Worm (Caenorhabditis elegans): ENCODE results near the gene rps-2.

Gene rps-2

DNA sequence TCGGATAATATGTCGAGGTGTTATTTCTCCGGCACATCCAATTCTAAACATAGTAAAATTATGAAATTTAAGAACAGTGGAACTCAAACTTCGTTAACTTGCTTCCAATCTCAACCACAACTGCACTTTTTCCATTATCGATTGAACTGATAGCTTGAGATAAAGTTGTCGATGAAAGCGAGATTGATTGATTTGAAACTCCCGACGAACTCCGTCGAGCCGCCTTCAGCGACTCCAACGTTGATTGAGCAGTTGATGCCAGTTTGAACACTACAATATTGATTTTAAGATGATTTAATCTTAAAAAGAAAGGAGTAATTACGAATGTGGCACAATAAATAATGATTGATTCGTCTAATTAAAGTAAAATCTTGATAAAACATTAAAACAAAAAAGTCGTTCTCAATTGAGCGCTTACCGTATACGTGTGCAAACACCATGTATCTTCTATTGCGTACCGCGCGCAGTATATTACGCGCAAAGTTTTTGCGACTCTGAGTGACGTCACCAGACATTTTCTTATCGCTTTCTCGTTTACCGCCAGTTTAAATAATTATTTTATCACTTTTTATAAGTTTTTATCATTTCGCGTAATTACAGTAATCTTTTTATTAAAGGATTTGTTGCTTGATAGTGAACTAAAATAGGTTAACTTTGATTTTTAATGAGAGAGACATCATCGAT is 23.8 kb downstream of the rps-2 start, which contains the start of gene arp-11 (continued):
- TF ChIP-seq ctbp-1 (GFP tag; IDR thresholded peaks at IDR 0.05) (no peak), duxl-1 (tag; optimal IDR thresholded peaks at IDR 0.05; ENCODE audit: poor library complexity) (no peak), Y105C5A.15 (GFP tag; IDR thresholded peaks at IDR 0.05) (no peak), ceh-32 (tag; optimal IDR thresholded peaks at IDR 0.05; ENCODE audit: poor library complexity) (no peak), zfp-3 (GFP tag; conservative IDR thresholded peaks at IDR 0.05) (0 out of 2 replicates have a peak, but pooled peaks have one; percentile 43), mes-2 (tag; optimal IDR thresholded peaks at IDR 0.05; ENCODE audit: poor library complexity, severe bottlenecking) (peak; percentile 80), nhr-48 (tag; optimal IDR thresholded peaks at IDR 0.05) (peak; percentile 25), ztf-7 (tag; optimal IDR thresholded peaks at IDR 0.05) (no peak), T26A8.4 (GFP tag; IDR thresholded peaks at IDR 0.05) (no peak), Y75B8A.6 (GFP tag; IDR thresholded peaks at IDR 0.05) (no peak), D1046.2 (GFP tag; IDR thresholded peaks at IDR 0.05) (no peak), fos-1 (tag; optimal IDR thresholded peaks at IDR 0.05) (no peak), zip-2 (tag; optimal IDR thresholded peaks at IDR 0.05) (no peak), dmd-6 (GFP tag; IDR thresholded peaks at IDR 0.05) (peak; percentile 73), lsy-2 (tag; optimal IDR thresholded peaks at IDR 0.05) (peak; percentile 75 to 98), nhr-237 (tag; optimal IDR thresholded peaks at IDR 0.05) (no peak), nhr-11 (tag; optimal IDR thresholded peaks at IDR 0.05) (peak; percentile 19), nhr-41 (GFP tag; IDR thresholded peaks at IDR 0.05) (no peak), attf-4 (tag; optimal IDR thresholded peaks at IDR 0.05) (no peak), hlh-11 (tag; optimal IDR thresholded peaks at IDR 0.05) (peak; percentile 74), T20F7.1 (GFP tag; optimal IDR thresholded peaks at IDR 0.05) (peak; percentile 67), egl-43 (GFP tag; IDR thresholded peaks at IDR 0.05) (no peak), set-16 (GFP tag; IDR thresholded peaks at IDR 0.05) (no peak), nhr-111 (GFP tag; optimal IDR thresholded peaks at IDR 0.05) (no peak), hmg-1.1 (GFP tag; IDR thresholded peaks at IDR 0.05) (peak; percentile 61), tag-97 (GFP tag; IDR thresholded peaks at IDR 0.05) (no peak), spr-1 (tag; optimal IDR thresholded peaks at IDR 0.05) (no peak), unc-130 (GFP tag; optimal IDR thresholded peaks at IDR 0.05) (no peak), lin-1 (GFP tag; IDR thresholded peaks at IDR 0.05) (0 out of 2 replicates have a peak, but pooled peaks have one; percentile 33), F44E2.7 (GFP tag; IDR thresholded peaks at IDR 0.05) (no peak), egl-27 (tag; optimal IDR thresholded peaks at IDR 0.05) (no peak), hif-1 (tag; optimal IDR thresholded peaks at IDR 0.05) (peak in 1 of 2 experiments; percentile 27), sdz-12 (GFP tag; optimal IDR thresholded peaks at IDR 0.05) (no peak), nhr-25 (tag; optimal IDR thresholded peaks at IDR 0.05; ENCODE audit: borderline replicate concordance, insufficient read depth) (no peak), ceh-82 (tag; optimal IDR thresholded peaks at IDR 0.05) (no peak), lin-38 (GFP tag; IDR thresholded peaks at IDR 0.05) (peak; percentile 60), R02D3.7 (tag; optimal IDR thresholded peaks at IDR 0.05) (no peak), fkh-10 (GFP tag; optimal IDR thresholded peaks at IDR 0.05) (peak; percentile 8), nhr-77 (tag; optimal IDR thresholded peaks at IDR 0.05) (peak; percentile 67), F37D6.2 (tag; optimal IDR thresholded peaks at IDR 0.05) (no peak), saeg-2 (GFP tag; IDR thresholded peaks at IDR 0.05) (no peak), zfp-2 (tag; optimal IDR thresholded peaks at IDR 0.05) (no peak), F26F4.8 (GFP tag; conservative IDR thresholded peaks at IDR 0.05) (no peak), gei-8 (GFP tag; optimal IDR thresholded peaks at IDR 0.05) (no peak), cey-2 (tag; optimal IDR thresholded peaks at IDR 0.05; ENCODE audit: borderline replicate concordance, insufficient read depth) (no peak), lir-3 (tag; optimal IDR thresholded peaks at IDR 0.05) (no peak), spr-3 (GFP tag; optimal IDR thresholded peaks at IDR 0.05) (no peak), Y48G9A.11 (GFP tag; IDR thresholded peaks at IDR 0.05) (no peak), nhr-28 (tag; optimal IDR thresholded peaks at IDR 0.05) (peak; percentile 65), nhr-42 (GFP tag; IDR thresholded peaks at IDR 0.05) (no peak)
